Fruit fly (Drosophila melanogaster): ENCODE measurements around the gene CG5112.
A peak's percentile ranks its signal among the peaks of the same experiment; 100 is the strongest.

CG5112 gene

dm6 chr3R:25531905-25532387 is 40.7 kb downstream of the CG5112 start (continued):
- TF ChIP-seq sens-2 (GFP tag; IDR thresholded peaks at IDR 0.05), result no peak
- TF ChIP-seq mirr (GFP tag; optimal IDR thresholded peaks at IDR 0.05), result no peak
- no peak for TF ChIP-seq tap (tag; optimal IDR thresholded peaks at IDR 0.05)
- TF ChIP-seq CG10565 (GFP tag; optimal IDR thresholded peaks at IDR 0.05), result no peak
- TF ChIP-seq hbn (GFP tag; IDR thresholded peaks at IDR 0.05; ENCODE audit: partially characterized antibody), result no peak
- peak; percentile 21 for TF ChIP-seq CG2678 (tag; optimal IDR thresholded peaks at IDR 0.05)
- TF ChIP-seq CG9437 (GFP tag; optimal IDR thresholded peaks at IDR 0.05), result no peak
- peak; percentile 35 for TF ChIP-seq grn (GFP tag; optimal IDR thresholded peaks at IDR 0.05)
- TF ChIP-seq run (tag; optimal IDR thresholded peaks at IDR 0.05), result no peak
- peak; percentile 27 for TF ChIP-seq nmo (GFP tag; optimal IDR thresholded peaks at IDR 0.05)
- no peak for TF ChIP-seq Bdp1 (GFP tag; optimal IDR thresholded peaks at IDR 0.05)
- TF ChIP-seq cas (GFP tag; IDR thresholded peaks at IDR 0.05), result no peak
- peak; percentile 63; the same call in 2 of the 3 replicates for TF ChIP-seq zfh1 (GFP tag; IDR thresholded peaks at IDR 0.05)
- TF ChIP-seq chn (GFP tag; optimal IDR thresholded peaks at IDR 0.05), result no peak
- no peak for TF ChIP-seq CG15073 (GFP tag; optimal IDR thresholded peaks at IDR 0.05)
- TF ChIP-seq otp (GFP tag; IDR thresholded peaks at IDR 0.05), result 0 out of 3 replicates have a peak, but pooled peaks have one; percentile 40
- TF ChIP-seq CG18011 (GFP tag; optimal IDR thresholded peaks at IDR 0.05), result no peak
- no peak for TF ChIP-seq Taf1 (GFP tag; IDR thresholded peaks at IDR 0.05)
- TF ChIP-seq aop (GFP tag; IDR thresholded peaks at IDR 0.05), result no peak
- TF ChIP-seq CG2202 (tag; optimal IDR thresholded peaks at IDR 0.05), result no peak
- no peak for TF ChIP-seq ems (GFP tag; optimal IDR thresholded peaks at IDR 0.05)
- no peak for TF ChIP-seq so (GFP tag; IDR thresholded peaks at IDR 0.05)
- no peak for TF ChIP-seq h (optimal IDR thresholded peaks at IDR 0.05)
- TF ChIP-seq CG13123 (GFP tag; optimal IDR thresholded peaks at IDR 0.05), result no peak
- peak; percentile 6; the same call in 1 of the 2 replicates for TF ChIP-seq E2f2 (GFP tag; IDR thresholded peaks at IDR 0.05)
- peak; percentile 23 for TF ChIP-seq CG15269 (tag; optimal IDR thresholded peaks at IDR 0.05)
- TF ChIP-seq bab2 (GFP tag; optimal IDR thresholded peaks at IDR 0.05), result no peak
- no peak for TF ChIP-seq CG34224 (GFP tag; IDR thresholded peaks at IDR 0.05; ENCODE audit: partially characterized antibody)
- no peak for TF ChIP-seq kay (GFP tag; optimal IDR thresholded peaks at IDR 0.05)
- no peak for TF ChIP-seq CG6854 (GFP tag; optimal IDR thresholded peaks at IDR 0.05)
- TF ChIP-seq sna (GFP tag; IDR thresholded peaks at IDR 0.05; ENCODE audit: partially characterized antibody), result no peak
- TF ChIP-seq CG30020 (tag; optimal IDR thresholded peaks at IDR 0.05), result no peak
- peak; percentile 35; the same call in 1 of the 2 replicates for TF ChIP-seq sim (GFP tag; IDR thresholded peaks at IDR 0.05)
- TF ChIP-seq CG17186 (GFP tag; optimal IDR thresholded peaks at IDR 0.05), result no peak
- TF ChIP-seq CG8089 (GFP tag; optimal IDR thresholded peaks at IDR 0.05), result no peak
- no peak for TF ChIP-seq psq (GFP tag; optimal IDR thresholded peaks at IDR 0.05)
- no peak for TF ChIP-seq gfzf (GFP tag; optimal IDR thresholded peaks at IDR 0.05)
- TF ChIP-seq Ets97D (GFP tag; optimal IDR thresholded peaks at IDR 0.05), result no peak
- no peak for TF ChIP-seq tll (GFP tag; optimal IDR thresholded peaks at IDR 0.05)
- no peak for TF ChIP-seq Dip3 (GFP tag; optimal IDR thresholded peaks at IDR 0.05)
- no peak for TF ChIP-seq CG18764 (GFP tag; optimal IDR thresholded peaks at IDR 0.05)
- TF ChIP-seq NK7.1 (GFP tag; optimal IDR thresholded peaks at IDR 0.05), result no peak
- TF ChIP-seq Jarid2 (GFP tag; optimal IDR thresholded peaks at IDR 0.05), result no peak
- no peak for TF ChIP-seq lbe (GFP tag; optimal IDR thresholded peaks at IDR 0.05)
- TF ChIP-seq pita (GFP tag; optimal IDR thresholded peaks at IDR 0.05), result no peak
- no peak for TF ChIP-seq jumu (GFP tag; optimal IDR thresholded peaks at IDR 0.05)
- no peak for TF ChIP-seq CG15601 (tag; optimal IDR thresholded peaks at IDR 0.05)
- TF ChIP-seq ranshi (GFP tag; IDR thresholded peaks at IDR 0.05), result no peak
- TF ChIP-seq CG11560 (tag; IDR thresholded peaks at IDR 0.05), result no peak
- no peak for TF ChIP-seq odd (GFP tag; optimal IDR thresholded peaks at IDR 0.05)
- no peak for TF ChIP-seq crol (GFP tag; IDR thresholded peaks at IDR 0.05)
- no peak for TF ChIP-seq jigr1 (GFP tag; IDR thresholded peaks at IDR 0.05)
